Fruit fly (Drosophila melanogaster): ENCODE measurements around the gene S6k.

- TF ChIP-seq pb (GFP tag; optimal IDR thresholded peaks at IDR 0.05), result no peak
- no peak for TF ChIP-seq Ptx1 (GFP tag; IDR thresholded peaks at IDR 0.05)
- TF ChIP-seq dati (GFP tag; IDR thresholded peaks at IDR 0.05), result no peak
- TF ChIP-seq CG2875 (GFP tag; optimal IDR thresholded peaks at IDR 0.05), result no peak
- TF ChIP-seq nom (GFP tag; optimal IDR thresholded peaks at IDR 0.05), result no peak
- TF ChIP-seq C15 (GFP tag; IDR thresholded peaks at IDR 0.05), result no peak
- no peak for TF ChIP-seq tap (tag; optimal IDR thresholded peaks at IDR 0.05)
- TF ChIP-seq twi (tag; optimal IDR thresholded peaks at IDR 0.05), result no peak
Observed at dm6 chr3L:5777114-5777513, 33.6 kb downstream of the S6k start, which contains the start of gene vito.

All from whole organism, embryonic.